Fruit fly (Drosophila melanogaster) ovary, adult (tissue): ENCODE results near the gene Ir76a.
"Not testable (repeated sequence)": the region's sequence is repeated elsewhere in the genome, so short reads cannot be mapped to it uniquely, and the experiment has no call there.

Source experiments
- CG17801 ChIP-seq: fragments of 200-800 bp; optimal IDR thresholded peaks from 2 replicates; lab custom pipeline; 2019; ENCODE audit warnings: missing biosample characterization, mild to moderate bottlenecking, missing genetic modification characterization, moderate library complexity; ENCODE audit not compliant: partially characterized antibody

Gene Ir76a

dm6 chr3L:19798978-19799377, at the start of gene Ir76a:
Gene Ir76a, plus strand, starts transcription at chr3L:19799278.
- TF ChIP-seq CG17801 (GFP tag; lab: Kevin White, UChicago) = no peak

DNA sequence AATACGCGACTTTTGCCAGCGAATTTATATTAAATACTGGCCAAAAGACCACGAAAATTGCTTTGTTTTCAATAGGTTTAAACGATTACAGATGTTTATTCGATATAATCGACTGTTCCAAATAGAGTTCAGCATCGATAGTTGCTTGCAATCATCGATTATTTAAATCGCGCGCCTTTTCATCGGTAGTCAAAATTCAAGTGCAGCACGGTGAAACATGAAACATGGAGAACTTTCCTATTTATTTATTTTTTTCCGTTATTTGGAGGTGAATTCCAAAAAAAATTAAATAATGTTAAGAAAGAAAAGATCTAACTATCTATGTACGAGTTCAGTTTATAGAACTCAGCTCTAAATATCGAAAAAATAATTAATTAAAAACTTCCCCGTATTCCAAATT, 49.4 kb upstream of the Ir76a start, which contains the start of gene CG42638:
CG42638 (minus strand) TSS at position 101 of the 400 bp plus-strand sequence.
- not testable (repeated sequence) for TF ChIP-seq CG17801 (GFP tag; lab: Kevin White, UChicago)

dm6 chr3L:19760109-19760508, 39.0 kb upstream of the Ir76a start, which contains the start of gene Vtld:
Gene Vtld, plus strand, starts transcription at chr3L:19760409.
- not testable (repeated sequence) for TF ChIP-seq CG17801 (GFP tag; lab: Kevin White, UChicago)

dm6 chr3L:19777279-19777960, 21.7 kb upstream of the Ir76a start:
- TF ChIP-seq CG17801 (GFP tag; lab: Kevin White, UChicago) = no peak

dm6 chr3L:19778530-19778929, 20.5 kb upstream of the Ir76a start:
- TF ChIP-seq CG17801 (GFP tag; lab: Kevin White, UChicago) = no peak

DNA sequence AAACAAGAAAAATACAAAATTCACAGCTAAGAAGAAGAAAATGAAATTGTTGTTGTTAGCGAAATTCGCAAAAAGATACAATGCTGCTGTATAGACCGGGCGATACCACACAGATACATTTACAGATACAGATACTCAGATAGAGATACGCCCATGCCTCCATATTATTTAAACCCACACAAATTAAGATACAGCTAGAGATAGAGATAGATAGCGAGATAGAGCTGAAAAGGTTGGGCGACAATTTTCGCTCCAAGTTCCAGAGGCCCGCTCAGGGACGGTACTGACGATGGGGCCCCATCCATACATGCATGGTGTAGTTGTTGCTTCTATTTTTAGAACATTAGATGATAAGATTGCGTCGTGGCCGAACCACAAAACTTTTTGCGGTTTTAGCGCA, 11.4 kb upstream of the Ir76a start:
- TF ChIP-seq CG17801 (GFP tag; lab: Kevin White, UChicago) = no peak

- no peak for TF ChIP-seq CG17801 (GFP tag; lab: Kevin White, UChicago)
These were observed 8.5 kb upstream of the Ir76a start for dm6 chr3L:19790564-19790928.

DNA sequence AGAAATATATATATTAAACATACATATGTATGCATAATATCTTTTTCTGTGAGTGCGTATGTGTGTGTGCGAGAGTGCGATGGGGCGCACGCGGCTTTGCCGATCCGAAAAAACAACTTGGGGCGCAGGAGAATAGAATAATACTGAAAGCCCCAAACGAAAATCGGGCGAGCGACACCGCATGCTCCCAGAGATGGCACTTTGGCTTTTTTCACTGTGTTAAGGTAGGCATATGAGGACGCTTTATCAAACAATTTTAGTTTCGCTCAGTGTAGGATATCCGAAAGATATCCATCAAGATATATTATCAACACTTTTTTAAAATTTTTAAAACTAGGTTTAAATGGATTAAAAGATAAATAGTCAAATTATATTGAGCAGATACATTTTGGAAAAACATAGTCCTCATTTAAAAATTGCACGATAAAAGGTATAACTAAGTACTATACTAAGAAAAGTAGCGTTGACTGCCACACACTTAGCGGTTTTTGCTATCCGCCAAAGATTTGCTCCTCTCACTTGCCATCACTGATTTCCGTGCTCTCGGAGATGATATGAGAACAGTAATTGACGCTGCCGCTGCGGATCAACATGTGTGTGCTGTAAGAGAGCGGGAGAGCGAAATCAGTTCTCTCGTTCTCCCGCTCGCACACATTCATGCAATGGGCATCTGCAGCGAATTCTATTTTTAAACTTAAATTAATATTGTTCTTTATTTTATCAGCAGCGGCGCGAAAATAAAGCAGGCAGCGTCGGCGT, 8.0 kb upstream of the Ir76a start:
- TF ChIP-seq CG17801 (GFP tag; lab: Kevin White, UChicago) = peak; percentile 44

dm6 chr3L:19791688-19792073, 7.4 kb upstream of the Ir76a start:
- TF ChIP-seq CG17801 (GFP tag; lab: Kevin White, UChicago) = no peak

- no peak for TF ChIP-seq CG17801 (GFP tag; lab: Kevin White, UChicago)
These were observed 6.2 kb upstream of the Ir76a start for dm6 chr3L:19792717-19793437.

dm6 chr3L:19793438-19793998, 5.6 kb upstream of the Ir76a start, which contains the start of the genes CG42637, Gyc76C and SREBP:
Gene CG42637, minus strand, starts transcription at chr3L:19793569.
Gene Gyc76C, minus strand, starts transcription at chr3L:19793569.
Gene SREBP, plus strand, starts transcription at chr3L:19793935.
- TF ChIP-seq CG17801 (GFP tag; lab: Kevin White, UChicago) = no peak

DNA sequence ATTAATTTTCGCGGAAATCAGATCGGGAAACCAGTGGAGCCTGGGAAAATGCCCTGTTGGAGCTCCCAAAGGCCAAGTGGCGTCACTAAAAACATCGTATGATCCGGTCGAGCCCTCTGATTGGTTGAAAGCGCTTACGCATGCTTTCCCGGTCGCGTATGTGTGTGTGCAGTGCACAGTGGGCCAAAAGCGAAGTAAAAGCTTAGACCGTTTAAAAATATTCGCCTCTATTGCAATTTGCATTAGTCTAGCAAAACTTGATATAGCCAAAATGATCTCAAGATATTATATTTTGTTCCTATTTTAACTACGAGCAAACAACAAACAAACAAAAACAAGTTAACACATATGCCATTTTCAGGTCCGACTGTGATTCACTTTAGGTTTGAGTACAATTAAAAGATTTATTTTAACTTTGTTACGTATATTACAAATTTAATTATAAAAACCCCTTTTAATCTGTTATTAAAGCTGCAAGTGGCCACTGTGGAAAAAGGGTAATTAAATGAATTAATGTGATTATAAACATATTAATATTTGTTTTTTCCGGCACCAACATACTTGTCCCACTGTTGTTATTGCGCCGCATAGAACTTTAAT, 4.8 kb upstream of the Ir76a start:
- TF ChIP-seq CG17801 (GFP tag; lab: Kevin White, UChicago) = peak; percentile 89

dm6 chr3L:19801105-19801504, 2.0 kb downstream of the Ir76a start, which contains the start of gene CG14102:
Gene CG14102, minus strand, starts transcription at chr3L:19801291.
- TF ChIP-seq CG17801 (GFP tag; lab: Kevin White, UChicago) = no peak

DNA sequence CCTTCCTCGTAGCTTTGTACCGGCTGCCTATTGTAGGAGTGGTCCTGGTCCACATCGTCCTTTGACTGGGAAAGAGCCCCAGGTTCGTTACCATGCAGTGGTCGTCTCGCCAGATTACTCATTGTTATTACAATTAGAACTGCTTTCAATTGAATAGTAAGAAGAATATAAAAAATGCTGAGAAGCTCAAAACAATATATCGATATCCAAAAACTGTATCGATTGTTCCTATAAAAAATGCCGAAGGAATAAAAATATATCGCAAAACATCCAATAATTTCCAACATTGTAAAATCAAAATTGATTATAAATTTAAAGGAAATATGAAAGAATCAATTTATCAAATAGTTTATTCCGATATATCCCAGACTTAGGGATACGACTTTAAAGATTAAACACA, 5.8 kb downstream of the Ir76a start, which contains the start of the genes TORIP and Ccdc58:
TORIP (minus strand) TSS at position 173 of the 400 bp plus-strand sequence.
Ccdc58 (plus strand) TSS at position 274 of the 400 bp plus-strand sequence.
- TF ChIP-seq CG17801 (GFP tag; lab: Kevin White, UChicago) = no peak
